Fruit fly (Drosophila melanogaster) whole organism, pupa: ENCODE results near the gene Obp99c.

Experiments
- CG14655 ChIP-seq: fragments of 200-800 bp; sonication (Bioruptor generic); optimal IDR thresholded peaks from 3 replicates; lab custom pipeline; 2017; ENCODE audit warnings: mild to moderate bottlenecking, missing biosample characterization, missing genetic modification reagents, missing genetic modification characterization
- CG32121 ChIP-seq: fragments of 200-800 bp; sonication (Bioruptor generic); IDR thresholded peaks from 2 replicates; pipeline ENCODE4 v1.3.6; 2022; ENCODE audit warnings: missing biosample characterization, missing genetic modification characterization
- CG8159 ChIP-seq: fragments of 200-800 bp; sonication (Bioruptor generic); optimal IDR thresholded peaks from 3 replicates; lab custom pipeline; 2018; ENCODE audit warnings: missing biosample characterization, mild to moderate bottlenecking, missing genetic modification characterization, moderate library complexity
- Pif1A ChIP-seq: fragments of 200-800 bp; sonication (Bioruptor generic); optimal IDR thresholded peaks from 3 replicates; lab custom pipeline; 2016; ENCODE audit warnings: missing biosample characterization, missing genetic modification characterization
- fd96Ca ChIP-seq: fragments of 200-800 bp; sonication (Bioruptor generic); IDR thresholded peaks from 3 replicates; pipeline ENCODE4 v1.3.6; 2022; ENCODE audit warnings: missing biosample characterization, missing genetic modification characterization

dm6 chr3R:29699220-29699619 is 10.1 kb upstream of the Obp99c start:
- TF ChIP-seq CG8159 (tag; lab: Kevin White, UChicago), result no peak
- TF ChIP-seq CG14655 (GFP tag; lab: Kevin White, UChicago), result no peak
- no peak for TF ChIP-seq CG32121
- TF ChIP-seq fd96Ca, result no peak
- TF ChIP-seq Pif1A (GFP tag; lab: Kevin White, UChicago), result no peak
